Worm (Caenorhabditis elegans) whole organism, L4/young adult: Measurements from ENCODE around the gene abcf-2.

Source experiments
- W03F9.2 ChIP-seq: fragments of 150-350 bp; optimal IDR thresholded peaks from 2 replicates; lab custom pipeline; 2014; ENCODE audit warnings: missing biosample characterization, missing genetic modification characterization
- him-1 ChIP-seq: sonication (generic microtip); optimal IDR thresholded peaks from 2 replicates; lab custom pipeline; 2016; ENCODE audit warnings: missing genotype, missing genetic modification reagents, missing genetic modification characterization, missing compliant biosample characterization

- TF ChIP-seq him-1 (tag; lab: Kevin White, UChicago), result no peak
- TF ChIP-seq W03F9.2 (tag; lab: Kevin White, UChicago), result no peak
These were observed 26.5 kb downstream of the abcf-2 start, which contains the start of gene F45G2.8 for ce11 chrIII:13435570-13435969.
